Worm (Caenorhabditis elegans) whole organism, L1 larva: ENCODE results near the gene R13H4.5.
A peak's percentile ranks its signal among the peaks of the same experiment; 100 is the strongest.

ENCODE experiments used
- C16A3.4 ChIP-seq: fragments of 150-350 bp; optimal IDR thresholded peaks from 2 replicates; lab custom pipeline; 2014; ENCODE audit warnings: missing biosample characterization, missing genetic modification characterization
- F16B12.6 ChIP-seq: fragments of 150-350 bp; optimal IDR thresholded peaks from 2 replicates; lab custom pipeline; 2014; ENCODE audit warnings: missing biosample characterization, missing genetic modification characterization
- Y116A8C.19 ChIP-seq: sonication (generic microtip); optimal IDR thresholded peaks from 2 replicates; lab custom pipeline; 2016; ENCODE audit warnings: missing compliant biosample characterization, missing genetic modification characterization, borderline replicate concordance
- alr-1 ChIP-seq: fragments of 200-800 bp; sonication (Bioruptor generic); optimal IDR thresholded peaks from 2 replicates; lab custom pipeline; 2018; ENCODE audit warnings: borderline replicate concordance, mild to moderate bottlenecking, missing genetic modification characterization, missing compliant biosample characterization
- ama-1 ChIP-seq: fragments of 150-350 bp; optimal IDR thresholded peaks from 2 replicates; lab custom pipeline; 2014
- ceh-8 ChIP-seq: fragments of 200-800 bp; sonication (Bioruptor generic); optimal IDR thresholded peaks from 2 replicates; lab custom pipeline; 2018; ENCODE audit warnings: mild to moderate bottlenecking, missing genetic modification characterization, moderate library complexity, missing compliant biosample characterization
- ceh-90 ChIP-seq: sonication (generic microtip); optimal IDR thresholded peaks from 2 replicates; lab custom pipeline; 2016; ENCODE audit warnings: missing genetic modification characterization, missing compliant biosample characterization
- dpl-1 ChIP-seq, 3 experiments: fragments of 150-350 bp in 2 of 3; sonication (generic microtip) in 1 of 3; optimal IDR thresholded peaks; 2 replicates each; lab custom pipeline; 2014 to 2017; ENCODE audit warnings: missing biosample characterization in 3 of 3, missing genetic modification characterization in 3 of 3, missing genetic modification reagents in 3 of 3
- efl-1 ChIP-seq, 4 experiments: fragments of 150-350 bp; optimal IDR thresholded peaks in 3 of 4; peaks in 1 of 4; 1 replicate in 1 of 4; 2 replicates in 3 of 4; lab custom pipeline; 2014; ENCODE audit warnings: missing biosample characterization in 2 of 4, missing genetic modification characterization in 2 of 4, missing genetic modification reagents in 2 of 4
- efl-3 ChIP-seq: fragments of 200-800 bp; sonication (Bioruptor generic); optimal IDR thresholded peaks from 2 replicates; lab custom pipeline; 2018; ENCODE audit warnings: mild to moderate bottlenecking, missing genetic modification characterization, missing compliant biosample characterization
- egl-27 ChIP-seq, 2 experiments: fragments of 150-350 bp in 1 of 2; sonication (generic microtip); optimal IDR thresholded peaks; 3 replicates each; lab custom pipeline; 2017 to 2018; ENCODE audit warnings: missing biosample characterization in 2 of 2, missing genetic modification characterization in 2 of 2, missing genetic modification reagents in 2 of 2
- elt-3 ChIP-seq, 6 experiments: fragments of 150-350 bp in 1 of 6; sonication (generic microtip); optimal IDR thresholded peaks; 2 replicates each; lab custom pipeline; 2017 to 2018; ENCODE audit warnings: missing biosample characterization in 6 of 6, missing genetic modification characterization in 6 of 6, inconsistent platforms in 1 of 6
- fkh-10 ChIP-seq: sonication (generic microtip); optimal IDR thresholded peaks from 2 replicates; lab custom pipeline; 2017; ENCODE audit warnings: missing biosample characterization, missing genetic modification reagents, missing genetic modification characterization
- fkh-4 ChIP-seq: sonication (generic microtip); optimal IDR thresholded peaks from 2 replicates; lab custom pipeline; 2016; ENCODE audit warnings: missing compliant biosample characterization, missing genetic modification characterization, borderline replicate concordance
- fkh-8 ChIP-seq: sonication (generic microtip); optimal IDR thresholded peaks from 2 replicates; lab custom pipeline; 2016; ENCODE audit warnings: mild to moderate bottlenecking, missing genetic modification characterization, missing compliant biosample characterization
- fos-1 ChIP-seq: fragments of 150-350 bp; optimal IDR thresholded peaks from 2 replicates; lab custom pipeline; 2014; ENCODE audit warnings: missing biosample characterization, missing genetic modification characterization
- grh-1 ChIP-seq: fragments of 200-800 bp; sonication (Bioruptor generic); IDR thresholded peaks from 2 replicates; pipeline ENCODE4 v1.3.6; 2022; ENCODE audit warnings: missing genetic modification reagents, missing genetic modification characterization, missing compliant biosample characterization
- hlh-4 ChIP-seq: sonication (generic microtip); optimal IDR thresholded peaks from 2 replicates; lab custom pipeline; 2016; ENCODE audit warnings: mild to moderate bottlenecking, missing genetic modification characterization, missing compliant biosample characterization
- hpl-2 ChIP-seq: fragments of 150-350 bp; optimal IDR thresholded peaks from 2 replicates; lab custom pipeline; 2014; ENCODE audit warnings: missing biosample characterization, missing genetic modification reagents, missing genetic modification characterization
- irx-1 ChIP-seq: sonication (generic microtip); optimal IDR thresholded peaks from 2 replicates; lab custom pipeline; 2016; ENCODE audit warnings: missing genetic modification characterization, missing compliant biosample characterization
- jun-1 ChIP-seq: fragments of 150-350 bp; optimal IDR thresholded peaks from 2 replicates; lab custom pipeline; 2014; ENCODE audit warnings: missing biosample characterization, missing genetic modification reagents, missing genetic modification characterization
- lin-13 ChIP-seq: fragments of 150-350 bp; optimal IDR thresholded peaks from 2 replicates; lab custom pipeline; 2014; ENCODE audit warnings: missing biosample characterization, missing genetic modification reagents, missing genetic modification characterization
- lin-14 ChIP-seq: fragments of 200-800 bp; sonication (Bioruptor generic); optimal IDR thresholded peaks from 2 replicates; lab custom pipeline; 2018; ENCODE audit warnings: mild to moderate bottlenecking, missing genetic modification characterization, moderate library complexity, missing compliant biosample characterization
- lin-35 ChIP-seq, 2 experiments: fragments of 150-350 bp; optimal IDR thresholded peaks; 2 replicates each; lab custom pipeline; 2014; ENCODE audit warnings: missing biosample characterization in 2 of 2, missing genetic modification characterization in 2 of 2, missing genetic modification reagents in 2 of 2
- lin-39 ChIP-seq: fragments of 150-350 bp; optimal IDR thresholded peaks from 2 replicates; lab custom pipeline; 2014; ENCODE audit warnings: missing biosample characterization, missing genetic modification reagents, missing genetic modification characterization
- lsy-2 ChIP-seq, 2 experiments: fragments of 150-350 bp; optimal IDR thresholded peaks; 2 replicates each; lab custom pipeline; 2014; ENCODE audit warnings: missing biosample characterization in 2 of 2, missing genetic modification characterization in 2 of 2
- mdl-1 ChIP-seq, 2 experiments: fragments of 150-350 bp; optimal IDR thresholded peaks; 2 replicates each; lab custom pipeline; 2014 to 2017; ENCODE audit warnings: missing biosample characterization in 2 of 2, missing genetic modification characterization in 2 of 2, inconsistent platforms in 1 of 2
- mep-1 ChIP-seq: fragments of 150-350 bp; optimal IDR thresholded peaks from 2 replicates; lab custom pipeline; 2014; ENCODE audit warnings: missing biosample characterization, missing genetic modification characterization
- nhr-11 ChIP-seq: fragments of 150-350 bp; optimal IDR thresholded peaks from 2 replicates; lab custom pipeline; 2014; ENCODE audit warnings: missing biosample characterization, missing genetic modification characterization
- nhr-12 ChIP-seq: sonication (generic microtip); optimal IDR thresholded peaks from 2 replicates; lab custom pipeline; 2017; ENCODE audit warnings: missing biosample characterization, missing genetic modification characterization
- nhr-19 ChIP-seq: fragments of 200-800 bp; sonication (Bioruptor generic); conservative IDR thresholded peaks from 2 replicates; pipeline ENCODE4 v1.3.6; 2022; ENCODE audit warnings: missing genetic modification characterization, missing compliant biosample characterization
- nhr-20 ChIP-seq: sonication (generic microtip); optimal IDR thresholded peaks from 2 replicates; lab custom pipeline; 2016; ENCODE audit warnings: mild to moderate bottlenecking, missing genetic modification characterization, missing compliant biosample characterization
- nhr-28 ChIP-seq: fragments of 150-350 bp; optimal IDR thresholded peaks from 2 replicates; lab custom pipeline; 2014; ENCODE audit warnings: missing biosample characterization, missing genetic modification characterization
- nhr-71 ChIP-seq: sonication (generic microtip); optimal IDR thresholded peaks from 2 replicates; lab custom pipeline; 2016; ENCODE audit warnings: mild to moderate bottlenecking, missing genetic modification characterization, moderate library complexity, missing compliant biosample characterization
- nhr-76 ChIP-seq: sonication (generic microtip); optimal IDR thresholded peaks from 2 replicates; lab custom pipeline; 2017; ENCODE audit warnings: missing biosample characterization, missing genetic modification characterization
- nhr-90 ChIP-seq: sonication (generic microtip); optimal IDR thresholded peaks from 2 replicates; lab custom pipeline; 2016; ENCODE audit warnings: mild to moderate bottlenecking, missing genetic modification characterization, missing compliant biosample characterization; ENCODE audit not compliant: poor library complexity
- pag-3 ChIP-seq: sonication (generic microtip); optimal IDR thresholded peaks from 2 replicates; lab custom pipeline; 2017; ENCODE audit warnings: missing genetic modification characterization, mild to moderate bottlenecking, missing compliant biosample characterization, antibody characterized with exemption, borderline replicate concordance; ENCODE audit not compliant: insufficient read depth
- pax-3 ChIP-seq: fragments of 200-800 bp; sonication (Bioruptor generic); optimal IDR thresholded peaks from 2 replicates; lab custom pipeline; 2018; ENCODE audit warnings: mild to moderate bottlenecking, missing genetic modification characterization, moderate library complexity, missing compliant biosample characterization
- pqm-1 ChIP-seq: sonication (generic microtip); optimal IDR thresholded peaks from 3 replicates; lab custom pipeline; 2017; ENCODE audit warnings: missing biosample characterization, missing genetic modification characterization
- rnt-1 ChIP-seq: sonication (generic microtip); optimal IDR thresholded peaks from 2 replicates; lab custom pipeline; 2016; ENCODE audit warnings: mild to moderate bottlenecking, missing genetic modification characterization, moderate library complexity, missing compliant biosample characterization
- snu-23 ChIP-seq: sonication (generic microtip); optimal IDR thresholded peaks from 2 replicates; lab custom pipeline; 2016; ENCODE audit warnings: missing genetic modification characterization, missing compliant biosample characterization
- sox-4 ChIP-seq: sonication (generic microtip); optimal IDR thresholded peaks from 2 replicates; lab custom pipeline; 2016; ENCODE audit warnings: missing genetic modification characterization, missing compliant biosample characterization
- swsn-7 ChIP-seq: sonication (generic microtip); optimal IDR thresholded peaks from 2 replicates; lab custom pipeline; 2016; ENCODE audit warnings: missing genetic modification characterization, missing compliant biosample characterization
- tbx-2 ChIP-seq: sonication (generic microtip); optimal IDR thresholded peaks from 2 replicates; lab custom pipeline; 2016; ENCODE audit warnings: missing genetic modification characterization, missing compliant biosample characterization
- unc-30 ChIP-seq: sonication (generic microtip); optimal IDR thresholded peaks from 2 replicates; lab custom pipeline; 2017; ENCODE audit warnings: missing biosample characterization, missing genetic modification characterization
- unc-98 ChIP-seq: fragments of 200-800 bp; sonication (Bioruptor generic); IDR thresholded peaks from 2 replicates; pipeline ENCODE4 v1.3.6; 2022; ENCODE audit warnings: missing genetic modification characterization, missing compliant biosample characterization
- zag-1 ChIP-seq: fragments of 150-350 bp; optimal IDR thresholded peaks from 2 replicates; lab custom pipeline; 2014; ENCODE audit warnings: missing biosample characterization, missing genetic modification characterization
- ztf-11 ChIP-seq, 2 experiments: sonication (generic microtip); optimal IDR thresholded peaks; 2 replicates each; lab custom pipeline; 2016 to 2017; ENCODE audit warnings: missing genetic modification characterization in 2 of 2, missing biosample characterization in 1 of 2, missing compliant biosample characterization in 1 of 2

Gene R13H4.5

ce11 chrV:11888656-11889055, 28.2 kb downstream of the R13H4.5 start (continued):
- peak; percentile 93 for TF ChIP-seq ama-1 (lab: Kevin White, UChicago)
- TF ChIP-seq efl-3 (GFP tag; lab: Kevin White, UChicago) = no peak
- TF ChIP-seq hpl-2 (GFP tag; lab: Kevin White, UChicago) = no peak

- TF ChIP-seq fos-1 (tag; lab: Kevin White, UChicago) = no peak
- peak; percentile 62 for TF ChIP-seq snu-23 (GFP tag; lab: Kevin White, UChicago)
- no peak for TF ChIP-seq unc-30 (tag; lab: Kevin White, UChicago)
- TF ChIP-seq lin-13 (GFP tag; lab: Kevin White, UChicago) = no peak
- TF ChIP-seq irx-1 (tag; lab: Kevin White, UChicago) = peak; percentile 51
- TF ChIP-seq mep-1 (tag; lab: Kevin White, UChicago) = no peak
- peak in 1 of 6 experiments; percentile 3 for TF ChIP-seq elt-3 (tag; optimal IDR thresholded peaks at IDR 0.05; lab: Kevin White, UChicago)
- no peak for TF ChIP-seq unc-98 (GFP tag; lab: Robert Waterston, UW)
- TF ChIP-seq jun-1 (tag; lab: Kevin White, UChicago) = no peak
- TF ChIP-seq lin-39 (tag; lab: Kevin White, UChicago) = peak; percentile 40
- TF ChIP-seq fkh-8 (tag; lab: Kevin White, UChicago) = no peak
- no peak for TF ChIP-seq ztf-11 (tag; optimal IDR thresholded peaks at IDR 0.05; lab: Kevin White, UChicago)
- TF ChIP-seq nhr-28 (tag; lab: Kevin White, UChicago) = no peak
- TF ChIP-seq fkh-10 (GFP tag; lab: Kevin White, UChicago) = no peak
- TF ChIP-seq ceh-8 (GFP tag; lab: Kevin White, UChicago) = no peak
- peak; percentile 56 for TF ChIP-seq tbx-2 (tag; lab: Kevin White, UChicago)
- TF ChIP-seq pax-3 (tag; lab: Kevin White, UChicago) = peak; percentile 50
- no peak for TF ChIP-seq hlh-4
- no peak for TF ChIP-seq swsn-7 (tag; lab: Kevin White, UChicago)
- peak; percentile 60 for TF ChIP-seq nhr-90 (tag; lab: Kevin White, UChicago)
- TF ChIP-seq nhr-20 (tag; lab: Kevin White, UChicago) = peak; percentile 40
- TF ChIP-seq rnt-1 = peak; percentile 83
- TF ChIP-seq nhr-19 (GFP tag; lab: Robert Waterston, UW) = peak; percentile 72
- no peak for TF ChIP-seq nhr-11 (tag; lab: Kevin White, UChicago)
- no peak for TF ChIP-seq nhr-12
- peak; percentile 62 for TF ChIP-seq lin-14 (GFP tag; lab: Kevin White, UChicago)
- peak in 1 of 2 experiments; percentile 50 for TF ChIP-seq lin-35 (GFP tag; optimal IDR thresholded peaks at IDR 0.05; lab: Kevin White, UChicago)
- no peak for TF ChIP-seq hpl-2 (GFP tag; lab: Kevin White, UChicago)
- no peak for TF ChIP-seq pag-3 (tag; lab: Kevin White, UChicago)
- TF ChIP-seq zag-1 = no peak
- TF ChIP-seq nhr-76 (tag; lab: Kevin White, UChicago) = no peak
- no peak for TF ChIP-seq Y116A8C.19 (tag; lab: Kevin White, UChicago)
- TF ChIP-seq sox-4 (tag; lab: Kevin White, UChicago) = no peak
- peak in 1 of 2 experiments; percentile 18 for TF ChIP-seq efl-1 (optimal IDR thresholded peaks at IDR 0.05; lab: Kevin White, UChicago)
- peak in 1 of 2 experiments; percentile 93 for TF ChIP-seq efl-1 (GFP tag; optimal IDR thresholded peaks at IDR 0.05 in 1 of 2; lab: Kevin White, UChicago)
- TF ChIP-seq nhr-71 (tag; lab: Kevin White, UChicago) = peak; percentile 53
- TF ChIP-seq fkh-4 = no peak
- TF ChIP-seq C16A3.4 (tag; lab: Kevin White, UChicago) = peak; percentile 61
- TF ChIP-seq egl-27 (tag; optimal IDR thresholded peaks at IDR 0.05; lab: Kevin White, UChicago) = no peak
- no peak for TF ChIP-seq ceh-90
- no peak for TF ChIP-seq alr-1 (tag; lab: Kevin White, UChicago)
- TF ChIP-seq mdl-1 (tag; optimal IDR thresholded peaks at IDR 0.05; lab: Kevin White, UChicago) = no peak
- no peak for TF ChIP-seq F16B12.6 (tag; lab: Kevin White, UChicago)
- TF ChIP-seq lsy-2 (tag; optimal IDR thresholded peaks at IDR 0.05; lab: Kevin White, UChicago) = peak in 1 of 2 experiments; percentile 54
- TF ChIP-seq grh-1 (GFP tag; lab: Robert Waterston, UW) = no peak
- TF ChIP-seq pqm-1 (tag; lab: Kevin White, UChicago) = no peak
- TF ChIP-seq dpl-1 (GFP tag; optimal IDR thresholded peaks at IDR 0.05; lab: Kevin White, UChicago) = peak; percentile 12 to 37 (median 16)
These were observed 28.9 kb downstream of the R13H4.5 start for ce11 chrV:11889115-11889935.
